Comparison of ENCODE assay signal across 4 worm cellular contexts in genomic region chrIV:10341618-10342360, ce11.
A peak's percentile ranks its signal among the peaks of the same experiment; 100 is the strongest.
TF ChIP-seq lines count a peak whose summit lies in the region.

No protein-coding gene starts in this region.

TF ChIP-seq in whole organism, L1 larva, 84 proteins besides CTCF, POLR2A, EP300 and RAD21 (continued from another document):
- TF ChIP-seq ztf-11 (tag; optimal IDR thresholded peaks at IDR 0.05; lab: Kevin White, UChicago) (peak in 1 of 2 experiments; percentile 27), skn-1 (tag; optimal IDR thresholded peaks at IDR 0.05; lab: Kevin White, UChicago) (peak; percentile 4), hlh-17 (GFP tag; optimal IDR thresholded peaks at IDR 0.05; lab: Kevin White, UChicago; ENCODE audit: borderline replicate concordance) (no peak), unc-130 (tag; optimal IDR thresholded peaks at IDR 0.05; lab: Kevin White, UChicago) (peak; percentile 35), mdl-1 (tag; optimal IDR thresholded peaks at IDR 0.05; lab: Kevin White, UChicago) (peak in 1 of 2 experiments; percentile 18), nhr-77 (tag; optimal IDR thresholded peaks at IDR 0.05; lab: Kevin White, UChicago) (no peak), nhr-19 (GFP tag; conservative IDR thresholded peaks at IDR 0.05; lab: Robert Waterston, UW) (peak; percentile 36; the same call in 1 of the 2 replicates), lsy-2 (tag; optimal IDR thresholded peaks at IDR 0.05; lab: Kevin White, UChicago) (peak in 1 of 2 experiments; percentile 21), nhr-71 (tag; optimal IDR thresholded peaks at IDR 0.05; lab: Kevin White, UChicago) (peak; percentile 49)

TF ChIP-seq in whole organism, L2 larva, 48 proteins besides CTCF, POLR2A, EP300 and RAD21 (continued from another document):
- TF ChIP-seq egl-27 (tag; optimal IDR thresholded peaks at IDR 0.05; lab: Kevin White, UChicago) (no peak), lsy-2 (tag; optimal IDR thresholded peaks at IDR 0.05; lab: Kevin White, UChicago) (peak in 1 of 2 experiments; percentile 8), snpc-4 (tag; optimal IDR thresholded peaks at IDR 0.05; lab: Kevin White, UChicago) (no peak)
TF ChIP-seq in whole organism, L2 larva: peak in this region for 7.

TF ChIP-seq in whole organism, L3 larva, 47 proteins besides CTCF, POLR2A, EP300 and RAD21 (continued from another document):
- peak; percentile 6 for TF ChIP-seq unc-62 (GFP tag; optimal IDR thresholded peaks at IDR 0.05; lab: Kevin White, UChicago)
- no peak for TF ChIP-seq mml-1 (tag; optimal IDR thresholded peaks at IDR 0.05; lab: Kevin White, UChicago)
- no peak for TF ChIP-seq zag-1 (tag; optimal IDR thresholded peaks at IDR 0.05; lab: Kevin White, UChicago)
- TF ChIP-seq daf-12 (tag; optimal IDR thresholded peaks at IDR 0.05; lab: Kevin White, UChicago), result no peak

TF ChIP-seq in whole organism, L4 larva, 104 proteins besides CTCF, POLR2A, EP300 and RAD21 (continued from another document):
- peak; percentile 7; the same call in 1 of the 2 replicates for TF ChIP-seq pha-4 (GFP tag; IDR thresholded peaks at IDR 0.05; lab: Robert Waterston, UW)
- no peak for TF ChIP-seq pha-4 (tag; optimal IDR thresholded peaks at IDR 0.05; lab: Kevin White, UChicago)
- TF ChIP-seq Y48G9A.11 (GFP tag; IDR thresholded peaks at IDR 0.05; lab: Robert Waterston, UW), result no peak
- TF ChIP-seq sdz-12 (GFP tag; optimal IDR thresholded peaks at IDR 0.05; lab: Kevin White, UChicago), result no peak
- no peak for TF ChIP-seq unc-39 (tag; optimal IDR thresholded peaks at IDR 0.05; lab: Kevin White, UChicago)
- no peak for TF ChIP-seq nhr-102 (tag; optimal IDR thresholded peaks at IDR 0.05; lab: Kevin White, UChicago)
- peak; percentile 36; the same call in 1 of the 2 replicates for TF ChIP-seq hmg-1.1 (GFP tag; IDR thresholded peaks at IDR 0.05; lab: Robert Waterston, UW)
- no peak for TF ChIP-seq skn-1 (tag; optimal IDR thresholded peaks at IDR 0.05; lab: Kevin White, UChicago)
- TF ChIP-seq lin-39 (tag; optimal IDR thresholded peaks at IDR 0.05; lab: Kevin White, UChicago), result no peak
- TF ChIP-seq aha-1 (tag; lab: Kevin White, UChicago), result peak; percentile 99
- no peak for TF ChIP-seq php-3 (GFP tag; IDR thresholded peaks at IDR 0.05; lab: Robert Waterston, UW)
- TF ChIP-seq nhr-11 (tag; optimal IDR thresholded peaks at IDR 0.05; lab: Kevin White, UChicago), result no peak
- TF ChIP-seq aly-2 (tag; optimal IDR thresholded peaks at IDR 0.05; lab: Kevin White, UChicago), result no peak
- peak; percentile 1 for TF ChIP-seq F10B5.3 (tag; optimal IDR thresholded peaks at IDR 0.05; lab: Kevin White, UChicago)
- peak; percentile 48 for TF ChIP-seq set-16 (GFP tag; IDR thresholded peaks at IDR 0.05; lab: Robert Waterston, UW)
- peak; percentile 55 for TF ChIP-seq rbr-2 (tag; optimal IDR thresholded peaks at IDR 0.05; lab: Kevin White, UChicago)
- TF ChIP-seq madf-5 (GFP tag; IDR thresholded peaks at IDR 0.05; lab: Robert Waterston, UW), result no peak
- TF ChIP-seq lim-7 (GFP tag; IDR thresholded peaks at IDR 0.05; lab: Robert Waterston, UW), result no peak
- no peak for TF ChIP-seq dmd-9 (GFP tag; IDR thresholded peaks at IDR 0.05; lab: Robert Waterston, UW)
- TF ChIP-seq lir-3 (tag; optimal IDR thresholded peaks at IDR 0.05; lab: Kevin White, UChicago), result no peak
- TF ChIP-seq zip-11 (GFP tag; IDR thresholded peaks at IDR 0.05; lab: Robert Waterston, UW), result no peak
- no peak for TF ChIP-seq nhr-237 (tag; optimal IDR thresholded peaks at IDR 0.05; lab: Kevin White, UChicago)
- TF ChIP-seq duxl-1 (tag; optimal IDR thresholded peaks at IDR 0.05; lab: Kevin White, UChicago; ENCODE audit: poor library complexity), result no peak
- TF ChIP-seq mdt-29 (GFP tag; IDR thresholded peaks at IDR 0.05; lab: Robert Waterston, UW), result no peak
- TF ChIP-seq lin-38 (GFP tag; IDR thresholded peaks at IDR 0.05; lab: Robert Waterston, UW), result no peak
- peak; percentile 62; the same call in 1 of the 2 replicates for TF ChIP-seq ctbp-1 (GFP tag; IDR thresholded peaks at IDR 0.05; lab: Robert Waterston, UW)
- no peak for TF ChIP-seq zag-1 (tag; optimal IDR thresholded peaks at IDR 0.05; lab: Kevin White, UChicago)
- no peak for TF ChIP-seq madf-9 (GFP tag; conservative IDR thresholded peaks at IDR 0.05; lab: Robert Waterston, UW)
- no peak for TF ChIP-seq F44E2.7 (GFP tag; IDR thresholded peaks at IDR 0.05; lab: Robert Waterston, UW)
- TF ChIP-seq T20F7.1 (GFP tag; optimal IDR thresholded peaks at IDR 0.05; lab: Kevin White, UChicago), result no peak
- TF ChIP-seq ceh-32 (tag; optimal IDR thresholded peaks at IDR 0.05; lab: Kevin White, UChicago; ENCODE audit: poor library complexity), result peak; percentile 1
- TF ChIP-seq hlh-30 (tag; optimal IDR thresholded peaks at IDR 0.05; lab: Kevin White, UChicago; ENCODE audit: insufficient read depth), result peak; percentile 33
- no peak for TF ChIP-seq nhr-42 (GFP tag; IDR thresholded peaks at IDR 0.05; lab: Robert Waterston, UW)
- TF ChIP-seq T26A8.4 (GFP tag; IDR thresholded peaks at IDR 0.05; lab: Robert Waterston, UW), result no peak
- TF ChIP-seq mxl-3 (GFP tag; optimal IDR thresholded peaks at IDR 0.05; lab: Kevin White, UChicago), result no peak
- no peak for TF ChIP-seq zfp-3 (GFP tag; conservative IDR thresholded peaks at IDR 0.05; lab: Robert Waterston, UW)
- no peak for TF ChIP-seq ZK337.2 (GFP tag; IDR thresholded peaks at IDR 0.05; lab: Robert Waterston, UW)
- TF ChIP-seq D1046.2 (GFP tag; IDR thresholded peaks at IDR 0.05; lab: Robert Waterston, UW), result no peak
- no peak for TF ChIP-seq daf-16 (GFP tag; optimal IDR thresholded peaks at IDR 0.05; lab: Kevin White, UChicago)
- TF ChIP-seq daf-16 (tag; optimal IDR thresholded peaks at IDR 0.05; lab: Kevin White, UChicago), result no peak
- TF ChIP-seq mes-2 (tag; optimal IDR thresholded peaks at IDR 0.05; lab: Kevin White, UChicago; ENCODE audit: poor library complexity, severe bottlenecking), result no peak
- TF ChIP-seq cey-2 (tag; optimal IDR thresholded peaks at IDR 0.05; lab: Kevin White, UChicago; ENCODE audit: borderline replicate concordance, insufficient read depth), result no peak
- TF ChIP-seq jun-1 (tag; optimal IDR thresholded peaks at IDR 0.05; lab: Kevin White, UChicago), result no peak
- TF ChIP-seq Y105C5A.15 (GFP tag; IDR thresholded peaks at IDR 0.05; lab: Robert Waterston, UW), result no peak
- TF ChIP-seq lin-13 (GFP tag; optimal IDR thresholded peaks at IDR 0.05; lab: Kevin White, UChicago), result no peak
- no peak for TF ChIP-seq zfp-2 (tag; optimal IDR thresholded peaks at IDR 0.05; lab: Kevin White, UChicago)
- TF ChIP-seq tra-1 (GFP tag; IDR thresholded peaks at IDR 0.05; lab: Robert Waterston, UW), result no peak
- 0 out of 2 replicates have a peak, but pooled peaks have one; percentile 53 for TF ChIP-seq ceh-20 (GFP tag; IDR thresholded peaks at IDR 0.05; lab: Robert Waterston, UW)
- TF ChIP-seq mep-1 (tag; optimal IDR thresholded peaks at IDR 0.05; lab: Kevin White, UChicago), result no peak
- no peak for TF ChIP-seq ztf-11 (tag; optimal IDR thresholded peaks at IDR 0.05; lab: Kevin White, UChicago)
- no peak for TF ChIP-seq nhr-6 (tag; optimal IDR thresholded peaks at IDR 0.05; lab: Kevin White, UChicago)
- no peak for TF ChIP-seq lin-1 (GFP tag; IDR thresholded peaks at IDR 0.05; lab: Robert Waterston, UW)
- no peak for TF ChIP-seq ztf-7 (tag; optimal IDR thresholded peaks at IDR 0.05; lab: Kevin White, UChicago)
